Fruit fly (Drosophila melanogaster): Measurements from ENCODE around the gene CYLD.

CYLD gene

DNA sequence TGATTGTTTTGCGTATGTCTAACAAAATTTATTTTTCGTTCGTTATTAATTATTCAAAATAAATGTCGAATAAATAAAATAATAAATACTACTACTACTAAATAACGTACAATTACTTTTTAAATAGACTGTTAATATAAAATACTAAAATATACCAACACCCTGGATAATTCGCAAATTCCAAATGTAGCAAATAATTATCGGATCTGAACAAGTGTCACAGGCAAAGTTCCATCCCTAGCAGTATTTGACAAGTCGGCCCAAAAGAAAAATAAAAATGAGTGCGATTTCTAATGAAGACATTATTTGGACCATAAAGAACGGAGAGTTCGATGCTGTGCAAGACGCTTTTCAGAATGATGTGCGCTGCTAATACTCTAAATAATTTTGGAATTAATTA lies 41.8 kb upstream of the CYLD start, which contains the start of gene CG31715:
Gene CG31715, plus strand, starts transcription at position 212 of the 400 bp plus-strand sequence.
- TF ChIP-seq YL-1 (GFP tag; optimal IDR thresholded peaks at IDR 0.05) (peak; percentile 21), Hr51 (GFP tag; optimal IDR thresholded peaks at IDR 0.05) (peak in 1 of 2 experiments; percentile 18), CG9609 (GFP tag; optimal IDR thresholded peaks at IDR 0.05) (no peak), Eip74EF (GFP tag; optimal IDR thresholded peaks at IDR 0.05) (no peak), CG13287 (GFP tag; IDR thresholded peaks at IDR 0.05; ENCODE audit: partially characterized antibody) (peak; percentile 63), MBD-R2 (GFP tag; IDR thresholded peaks at IDR 0.05) (peak; percentile 66), Xbp1 (GFP tag; optimal IDR thresholded peaks at IDR 0.05) (peak; percentile 20), B-H2 (GFP tag; optimal IDR thresholded peaks at IDR 0.05) (peak; percentile 19), nom (GFP tag; optimal IDR thresholded peaks at IDR 0.05) (no peak), Sox102F (GFP tag; optimal IDR thresholded peaks at IDR 0.05) (no peak), rib (GFP tag; IDR thresholded peaks at IDR 0.05) (peak; percentile 49; the same call in 1 of the 2 replicates), Doc3 (GFP tag; IDR thresholded peaks at IDR 0.05; ENCODE audit: partially characterized antibody) (peak; percentile 38; the same call in 2 of the 3 replicates), CG15514 (GFP tag; optimal IDR thresholded peaks at IDR 0.05) (peak; percentile 37), D19B (GFP tag; optimal IDR thresholded peaks at IDR 0.05) (no peak), row (GFP tag; IDR thresholded peaks at IDR 0.05) (peak; percentile 81), jing (GFP tag; optimal IDR thresholded peaks at IDR 0.05) (no peak), CG4617 (GFP tag; optimal IDR thresholded peaks at IDR 0.05; ENCODE audit: borderline replicate concordance) (no peak), CG3847 (GFP tag; IDR thresholded peaks at IDR 0.05) (no peak), CG11504 (tag; optimal IDR thresholded peaks at IDR 0.05) (no peak), Optix (GFP tag; IDR thresholded peaks at IDR 0.05) (no peak), Bgb (GFP tag; IDR thresholded peaks at IDR 0.05; ENCODE audit: partially characterized antibody) (peak; percentile 41; the same call in 1 of the 2 replicates), Dfd (GFP tag; optimal IDR thresholded peaks at IDR 0.05) (no peak), sqz (GFP tag; optimal IDR thresholded peaks at IDR 0.05) (no peak), CG7745 (tag; optimal IDR thresholded peaks at IDR 0.05) (peak; percentile 98), CG11093 (GFP tag; IDR thresholded peaks at IDR 0.05) (no peak), HLH4C (GFP tag; IDR thresholded peaks at IDR 0.05; ENCODE audit: partially characterized antibody) (no peak), esg (GFP tag; conservative IDR thresholded peaks at IDR 0.05) (0 out of 2 replicates have a peak, but pooled peaks have one; percentile 11), CG1603 (tag; optimal IDR thresholded peaks at IDR 0.05) (peak; percentile 35), Dbx (GFP tag; IDR thresholded peaks at IDR 0.05) (peak; percentile 62; the same call in 1 of the 3 replicates), CG34224 (GFP tag; IDR thresholded peaks at IDR 0.05; ENCODE audit: partially characterized antibody) (peak; percentile 72), vvl (GFP tag; IDR thresholded peaks at IDR 0.05) (peak; percentile 48; the same call in 1 of the 2 replicates), lilli (GFP tag; optimal IDR thresholded peaks at IDR 0.05) (peak; percentile 24), ewg (GFP tag; optimal IDR thresholded peaks at IDR 0.05) (no peak), inv (GFP tag; IDR thresholded peaks at IDR 0.05; ENCODE audit: partially characterized antibody) (peak; percentile 29; the same call in 1 of the 2 replicates), BEAF-32 (GFP tag; optimal IDR thresholded peaks at IDR 0.05) (peak; percentile 67), Hey (tag; optimal IDR thresholded peaks at IDR 0.05) (no peak), CG10366 (GFP tag; IDR thresholded peaks at IDR 0.05) (no peak), CG9876 (GFP tag; optimal IDR thresholded peaks at IDR 0.05) (no peak), Drgx (GFP tag; IDR thresholded peaks at IDR 0.05) (no peak), Sox100B (GFP tag; optimal IDR thresholded peaks at IDR 0.05) (peak; percentile 18), gfzf (GFP tag; optimal IDR thresholded peaks at IDR 0.05) (peak; percentile 34), CG10462 (GFP tag; optimal IDR thresholded peaks at IDR 0.05) (peak; percentile 4), CG3163 (GFP tag; optimal IDR thresholded peaks at IDR 0.05) (no peak), CG10979 (tag; optimal IDR thresholded peaks at IDR 0.05) (peak; percentile 4), CG3995 (GFP tag; optimal IDR thresholded peaks at IDR 0.05) (peak; percentile 23), MESR4 (GFP tag; optimal IDR thresholded peaks at IDR 0.05) (peak; percentile 25), Dip2 (GFP tag; IDR thresholded peaks at IDR 0.05) (no peak), CG8924 (tag; optimal IDR thresholded peaks at IDR 0.05) (peak; percentile 39), CG7839 (tag; optimal IDR thresholded peaks at IDR 0.05) (peak; percentile 13)
